Fruit fly (Drosophila melanogaster): Measurements from ENCODE around the gene zye.

The zye gene

dm6 chr3L:20396047-20396446 is 17.4 kb upstream of the zye start:
- TF ChIP-seq kay (GFP tag; ENCODE audit: borderline replicate concordance) (peak; percentile 95), CG12768 (GFP tag; optimal IDR thresholded peaks at IDR 0.05) (no peak)

- TF ChIP-seq tj (GFP tag; optimal IDR thresholded peaks at IDR 0.05): peak; percentile 43
- TF ChIP-seq CG5204 (GFP tag; optimal IDR thresholded peaks at IDR 0.05): no peak
Measured at dm6 chr3L:20397770-20398169, 15.6 kb upstream of the zye start.

- no peak for TF ChIP-seq kay (GFP tag; ENCODE audit: borderline replicate concordance)
- TF ChIP-seq toe (GFP tag; optimal IDR thresholded peaks at IDR 0.05): peak; percentile 15
- no peak for TF ChIP-seq Mnt (GFP tag; optimal IDR thresholded peaks at IDR 0.05)
- TF ChIP-seq cnc (optimal IDR thresholded peaks at IDR 0.05): no peak
- no peak for TF ChIP-seq Hr96 (GFP tag; optimal IDR thresholded peaks at IDR 0.05)
- TF ChIP-seq Clk (GFP tag; optimal IDR thresholded peaks at IDR 0.05): peak; percentile 36
- TF ChIP-seq cic (GFP tag; optimal IDR thresholded peaks at IDR 0.05): no peak
- peak; percentile 44 for TF ChIP-seq CG33017 (tag; optimal IDR thresholded peaks at IDR 0.05)
- peak; percentile 60 for TF ChIP-seq CG5204 (GFP tag; optimal IDR thresholded peaks at IDR 0.05)
- TF ChIP-seq CG11617 (GFP tag; optimal IDR thresholded peaks at IDR 0.05): peak; percentile 34
- no peak for TF ChIP-seq tj (GFP tag; optimal IDR thresholded peaks at IDR 0.05)
- peak; percentile 30 for TF ChIP-seq CG14711 (tag; optimal IDR thresholded peaks at IDR 0.05)
- no peak for TF ChIP-seq ovo (GFP tag; optimal IDR thresholded peaks at IDR 0.05)
- no peak for TF ChIP-seq Crg-1 (GFP tag; optimal IDR thresholded peaks at IDR 0.05)
- TF ChIP-seq CG12768 (GFP tag; optimal IDR thresholded peaks at IDR 0.05): peak; percentile 12
- peak; percentile 62 for TF ChIP-seq bab1 (GFP tag; optimal IDR thresholded peaks at IDR 0.05)
- TF ChIP-seq pad (GFP tag; optimal IDR thresholded peaks at IDR 0.05): no peak
- peak; percentile 32 for TF ChIP-seq CG7045 (GFP tag; optimal IDR thresholded peaks at IDR 0.05)
- peak; percentile 4 for TF ChIP-seq CG1620 (GFP tag; optimal IDR thresholded peaks at IDR 0.05)
- TF ChIP-seq CG7101 (tag; optimal IDR thresholded peaks at IDR 0.05): peak; percentile 46
Measured at dm6 chr3L:20398243-20399222, 14.9 kb upstream of the zye start.

dm6 chr3L:20399550-20400109 is 13.8 kb upstream of the zye start:
- TF ChIP-seq ovo (GFP tag; optimal IDR thresholded peaks at IDR 0.05) (peak; percentile 61), CG11617 (GFP tag; optimal IDR thresholded peaks at IDR 0.05) (peak; percentile 82), Crg-1 (GFP tag; optimal IDR thresholded peaks at IDR 0.05) (peak; percentile 55), kay (GFP tag; ENCODE audit: borderline replicate concordance) (peak; percentile 91), Clk (GFP tag; optimal IDR thresholded peaks at IDR 0.05) (no peak), cnc (optimal IDR thresholded peaks at IDR 0.05) (no peak), CG7101 (tag; optimal IDR thresholded peaks at IDR 0.05) (peak; percentile 84), tj (GFP tag; optimal IDR thresholded peaks at IDR 0.05) (peak; percentile 76), CG14711 (tag; optimal IDR thresholded peaks at IDR 0.05) (peak; percentile 79), pad (GFP tag; optimal IDR thresholded peaks at IDR 0.05) (peak; percentile 72), CG33017 (tag; optimal IDR thresholded peaks at IDR 0.05) (peak; percentile 89), cic (GFP tag; optimal IDR thresholded peaks at IDR 0.05) (no peak), Mnt (GFP tag; optimal IDR thresholded peaks at IDR 0.05) (peak; percentile 31), CG7045 (GFP tag; optimal IDR thresholded peaks at IDR 0.05) (peak; percentile 79), toe (GFP tag; optimal IDR thresholded peaks at IDR 0.05) (peak; percentile 68), Hr96 (GFP tag; optimal IDR thresholded peaks at IDR 0.05) (peak; percentile 73), CG1620 (GFP tag; optimal IDR thresholded peaks at IDR 0.05) (peak; percentile 74), CG12768 (GFP tag; optimal IDR thresholded peaks at IDR 0.05) (peak; percentile 73), CG5204 (GFP tag; optimal IDR thresholded peaks at IDR 0.05) (peak; percentile 72), bab1 (GFP tag; optimal IDR thresholded peaks at IDR 0.05) (peak; percentile 88)

dm6 chr3L:20400515-20400914 is 12.9 kb upstream of the zye start:
- TF ChIP-seq toe (GFP tag; optimal IDR thresholded peaks at IDR 0.05) (no peak), CG1620 (GFP tag; optimal IDR thresholded peaks at IDR 0.05) (no peak), CG7101 (tag; optimal IDR thresholded peaks at IDR 0.05) (no peak), CG33017 (tag; optimal IDR thresholded peaks at IDR 0.05) (no peak), CG7045 (GFP tag; optimal IDR thresholded peaks at IDR 0.05) (no peak), ovo (GFP tag; optimal IDR thresholded peaks at IDR 0.05) (no peak), bab1 (GFP tag; optimal IDR thresholded peaks at IDR 0.05) (no peak), Mnt (GFP tag; optimal IDR thresholded peaks at IDR 0.05) (no peak)

dm6 chr3L:20401026-20401912 is 12.1 kb upstream of the zye start, which contains the start of gene trbl:
TSS of gene trbl (minus strand) at chr3L:20401609.
- peak; percentile 73 for TF ChIP-seq cic (GFP tag; optimal IDR thresholded peaks at IDR 0.05)
- TF ChIP-seq CG14711 (tag; optimal IDR thresholded peaks at IDR 0.05): peak; percentile 21
- TF ChIP-seq CG5204 (GFP tag; optimal IDR thresholded peaks at IDR 0.05): no peak
- peak; percentile 50 for TF ChIP-seq CG12768 (GFP tag; optimal IDR thresholded peaks at IDR 0.05)
- peak; percentile 70 for TF ChIP-seq bab1 (GFP tag; optimal IDR thresholded peaks at IDR 0.05)
- no peak for TF ChIP-seq CG1620 (GFP tag; optimal IDR thresholded peaks at IDR 0.05)
- TF ChIP-seq Clk (GFP tag; optimal IDR thresholded peaks at IDR 0.05): no peak
- peak; percentile 41 for TF ChIP-seq tj (GFP tag; optimal IDR thresholded peaks at IDR 0.05)
- TF ChIP-seq Crg-1 (GFP tag; optimal IDR thresholded peaks at IDR 0.05): peak; percentile 14
- no peak for TF ChIP-seq toe (GFP tag; optimal IDR thresholded peaks at IDR 0.05)
- TF ChIP-seq CG7045 (GFP tag; optimal IDR thresholded peaks at IDR 0.05): peak; percentile 54
- TF ChIP-seq cnc (optimal IDR thresholded peaks at IDR 0.05): no peak
- TF ChIP-seq ovo (GFP tag; optimal IDR thresholded peaks at IDR 0.05): peak; percentile 62
- TF ChIP-seq Mnt (GFP tag; optimal IDR thresholded peaks at IDR 0.05): peak; percentile 94
- TF ChIP-seq CG11617 (GFP tag; optimal IDR thresholded peaks at IDR 0.05): peak; percentile 64
- no peak for TF ChIP-seq Hr96 (GFP tag; optimal IDR thresholded peaks at IDR 0.05)
- TF ChIP-seq pad (GFP tag; optimal IDR thresholded peaks at IDR 0.05): peak; percentile 24
- peak; percentile 59 for TF ChIP-seq CG7101 (tag; optimal IDR thresholded peaks at IDR 0.05)
- peak; percentile 64 for TF ChIP-seq CG33017 (tag; optimal IDR thresholded peaks at IDR 0.05)
- no peak for TF ChIP-seq kay (GFP tag; ENCODE audit: borderline replicate concordance)

All from whole organism, adult.